Fruit fly (Drosophila melanogaster): ENCODE data around the gene emc.

Gene emc

DNA sequence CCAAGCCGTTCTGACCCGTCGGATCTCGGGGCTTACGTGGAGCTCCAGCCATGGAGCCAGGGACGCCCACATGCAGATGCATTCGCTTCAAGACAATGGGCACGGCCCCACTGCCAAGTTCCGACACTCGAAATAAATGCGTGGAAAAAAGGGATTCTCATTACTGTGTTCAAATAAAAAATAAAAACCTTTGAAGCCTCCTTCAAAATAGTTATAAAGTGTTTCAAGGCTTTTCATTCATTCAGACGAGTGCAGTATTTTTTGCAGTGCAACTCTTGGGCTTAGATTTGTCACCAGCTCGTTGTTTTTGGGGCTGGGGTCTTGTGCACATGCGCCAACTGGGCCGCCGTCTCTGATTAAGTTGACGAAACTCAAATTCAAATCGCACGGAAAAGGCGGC lies 15.1 kb downstream of the emc start (continued):
- TF ChIP-seq ash1 (GFP tag; optimal IDR thresholded peaks at IDR 0.05) (no peak), run (tag; optimal IDR thresholded peaks at IDR 0.05) (no peak), Dp (GFP tag; optimal IDR thresholded peaks at IDR 0.05) (no peak), CG17328 (GFP tag; IDR thresholded peaks at IDR 0.05) (peak; percentile 66), CG18011 (GFP tag; optimal IDR thresholded peaks at IDR 0.05) (no peak), Meics (GFP tag; optimal IDR thresholded peaks at IDR 0.05) (no peak), sr (GFP tag; IDR thresholded peaks at IDR 0.05) (peak; percentile 26; the same call in 1 of the 3 replicates), CG18599 (GFP tag; optimal IDR thresholded peaks at IDR 0.05) (peak; percentile 51), peb (GFP tag; IDR thresholded peaks at IDR 0.05) (peak; percentile 59), H2.0 (GFP tag; IDR thresholded peaks at IDR 0.05) (peak; percentile 55), CG9215 (GFP tag; IDR thresholded peaks at IDR 0.05) (no peak), Oaz (GFP tag; IDR thresholded peaks at IDR 0.05) (no peak), zfh1 (GFP tag; IDR thresholded peaks at IDR 0.05) (peak; percentile 63; the same call in 2 of the 3 replicates), croc (GFP tag; conservative IDR thresholded peaks at IDR 0.05) (0 out of 3 replicates have a peak, but pooled peaks have one; percentile 19), ATbp (GFP tag; optimal IDR thresholded peaks at IDR 0.05) (peak; percentile 49), prd (optimal IDR thresholded peaks at IDR 0.05) (no peak), prd (GFP tag; IDR thresholded peaks at IDR 0.05) (peak; percentile 49; the same call in 1 of the 3 replicates), oc (tag; optimal IDR thresholded peaks at IDR 0.05) (peak; percentile 27), CG8388 (GFP tag; optimal IDR thresholded peaks at IDR 0.05) (peak; percentile 33), pros (GFP tag; optimal IDR thresholded peaks at IDR 0.05) (no peak), Neu2 (GFP tag; optimal IDR thresholded peaks at IDR 0.05; ENCODE audit: borderline replicate concordance) (no peak), yki (optimal IDR thresholded peaks at IDR 0.05) (no peak), CG17568 (GFP tag; optimal IDR thresholded peaks at IDR 0.05) (no peak), Sin3A (optimal IDR thresholded peaks at IDR 0.05) (no peak), fru (optimal IDR thresholded peaks at IDR 0.05) (no peak), CG10654 (GFP tag; optimal IDR thresholded peaks at IDR 0.05) (no peak), CG9817 (tag; optimal IDR thresholded peaks at IDR 0.05) (no peak), Tbp (GFP tag; optimal IDR thresholded peaks at IDR 0.05) (no peak), Doc3 (GFP tag; IDR thresholded peaks at IDR 0.05; ENCODE audit: partially characterized antibody) (no peak), mirr (GFP tag; optimal IDR thresholded peaks at IDR 0.05) (no peak), CG2116 (GFP tag; optimal IDR thresholded peaks at IDR 0.05) (no peak), Six4 (GFP tag; optimal IDR thresholded peaks at IDR 0.05) (no peak), gfzf (GFP tag; optimal IDR thresholded peaks at IDR 0.05) (no peak), Trl (optimal IDR thresholded peaks at IDR 0.05) (no peak), Trl (GFP tag; optimal IDR thresholded peaks at IDR 0.05) (no peak), HHEX (GFP tag; optimal IDR thresholded peaks at IDR 0.05) (no peak), CHES-1-like (GFP tag; optimal IDR thresholded peaks at IDR 0.05) (no peak), CG11085 (GFP tag; IDR thresholded peaks at IDR 0.05) (no peak), CG12155 (GFP tag; optimal IDR thresholded peaks at IDR 0.05) (no peak), Ada2b (GFP tag; IDR thresholded peaks at IDR 0.05) (no peak), Dref (GFP tag; IDR thresholded peaks at IDR 0.05) (no peak), CG9727 (GFP tag; optimal IDR thresholded peaks at IDR 0.05) (peak; percentile 21), Ptx1 (GFP tag; IDR thresholded peaks at IDR 0.05) (peak; percentile 57), gro (GFP tag; optimal IDR thresholded peaks at IDR 0.05) (no peak), wdn (GFP tag; IDR thresholded peaks at IDR 0.05) (no peak), sc (optimal IDR thresholded peaks at IDR 0.05) (no peak), sc (GFP tag; optimal IDR thresholded peaks at IDR 0.05) (no peak), Gsc (GFP tag; IDR thresholded peaks at IDR 0.05) (no peak), stc (GFP tag; IDR thresholded peaks at IDR 0.05) (peak; percentile 62), mam (GFP tag; optimal IDR thresholded peaks at IDR 0.05) (peak; percentile 6), sna (GFP tag; IDR thresholded peaks at IDR 0.05; ENCODE audit: partially characterized antibody) (no peak), CG3407 (GFP tag; optimal IDR thresholded peaks at IDR 0.05) (peak; percentile 16), CG13894 (tag; optimal IDR thresholded peaks at IDR 0.05) (no peak)
